Fruit fly (Drosophila melanogaster) whole organism, pupa: ENCODE results near the gene Polr2C.

Experiments
- CG13204 ChIP-seq: fragments of 200-800 bp; sonication (Bioruptor generic); optimal IDR thresholded peaks from 2 replicates; lab custom pipeline; 2018; ENCODE audit warnings: missing biosample characterization, mild to moderate bottlenecking, missing genetic modification characterization, moderate library complexity
- CG14655 ChIP-seq: fragments of 200-800 bp; sonication (Bioruptor generic); optimal IDR thresholded peaks from 3 replicates; lab custom pipeline; 2017; ENCODE audit warnings: mild to moderate bottlenecking, missing biosample characterization, missing genetic modification reagents, missing genetic modification characterization
- CG4496 ChIP-seq: fragments of 200-800 bp; sonication (Bioruptor generic); IDR thresholded peaks from 3 replicates; pipeline ENCODE4 v1.3.6; 2022; ENCODE audit warnings: missing biosample characterization, missing genetic modification characterization
- CG8301 ChIP-seq: fragments of 200-800 bp; sonication (Bioruptor generic); optimal IDR thresholded peaks from 2 replicates; lab custom pipeline; 2018; ENCODE audit warnings: missing biosample characterization, mild to moderate bottlenecking, missing genetic modification characterization
- CG9948 ChIP-seq: fragments of 200-800 bp; sonication (Bioruptor generic); optimal IDR thresholded peaks from 2 replicates; lab custom pipeline; 2018; ENCODE audit warnings: missing biosample characterization, mild to moderate bottlenecking, missing genetic modification characterization, moderate library complexity
- D1 ChIP-seq: fragments of 200-800 bp; sonication (Bioruptor generic); optimal IDR thresholded peaks from 2 replicates; lab custom pipeline; 2018; ENCODE audit warnings: missing biosample characterization, mild to moderate bottlenecking, missing genetic modification characterization, moderate library complexity
- EcR ChIP-seq: fragments of 200-800 bp; sonication (Bioruptor generic); optimal IDR thresholded peaks from 3 replicates; lab custom pipeline; 2019; ENCODE audit warnings: missing biosample characterization, missing genetic modification characterization, mild to moderate bottlenecking, moderate library complexity, missing genetic modification reagents
- Pif1A ChIP-seq: fragments of 200-800 bp; sonication (Bioruptor generic); optimal IDR thresholded peaks from 3 replicates; lab custom pipeline; 2016; ENCODE audit warnings: missing biosample characterization, missing genetic modification characterization
- Pif1B ChIP-seq: fragments of 200-800 bp; sonication (Bioruptor generic); optimal IDR thresholded peaks from 3 replicates; lab custom pipeline; 2016; ENCODE audit warnings: missing biosample characterization, missing genetic modification characterization
- Snoo ChIP-seq: fragments of 200-800 bp; sonication (Bioruptor generic); optimal IDR thresholded peaks from 3 replicates; lab custom pipeline; 2017; ENCODE audit warnings: missing biosample characterization, mild to moderate bottlenecking, missing genetic modification characterization, inconsistent platforms
- fd96Ca ChIP-seq: fragments of 200-800 bp; sonication (Bioruptor generic); IDR thresholded peaks from 3 replicates; pipeline ENCODE4 v1.3.6; 2022; ENCODE audit warnings: missing biosample characterization, missing genetic modification characterization
- gl ChIP-seq: fragments of 200-800 bp; sonication (Bioruptor generic); optimal IDR thresholded peaks from 2 replicates; lab custom pipeline; 2018; ENCODE audit warnings: missing biosample characterization, mild to moderate bottlenecking, missing genetic modification characterization
- rn ChIP-seq: fragments of 200-800 bp; sonication (Bioruptor generic); IDR thresholded peaks from 2 replicates; pipeline ENCODE4 v1.3.6; 2022; ENCODE audit warnings: missing biosample characterization, missing genetic modification characterization

dm6 chr2L:13793405-13793804 is 39.7 kb upstream of the Polr2C start, which contains the start of gene Sec71:
- no peak for TF ChIP-seq CG8301
- TF ChIP-seq EcR (GFP tag; lab: Kevin White, UChicago), result no peak
- no peak for TF ChIP-seq CG9948 (tag; lab: Kevin White, UChicago)
- TF ChIP-seq Pif1B (GFP tag; lab: Kevin White, UChicago), result no peak
- no peak for TF ChIP-seq fd96Ca (GFP tag; lab: Robert Waterston, UW)
- no peak for TF ChIP-seq rn (GFP tag; lab: Robert Waterston, UW)
- TF ChIP-seq CG4496, result no peak; the same call in 2 of the 3 replicates
- TF ChIP-seq Pif1A, result no peak
- TF ChIP-seq CG14655, result no peak
- TF ChIP-seq CG13204 (GFP tag; lab: Kevin White, UChicago), result no peak
- no peak for TF ChIP-seq gl (tag; lab: Kevin White, UChicago)
- TF ChIP-seq Snoo (tag; lab: Kevin White, UChicago), result no peak
- TF ChIP-seq D1, result no peak
